Fruit fly (Drosophila melanogaster) whole organism, embryonic: ENCODE results near the gene CG14696.
A peak's percentile ranks its signal among the peaks of the same experiment; 100 is the strongest.

Experiments used
- Ada2b ChIP-seq: fragments of 200-800 bp; sonication (Bioruptor generic); IDR thresholded peaks from 2 replicates; pipeline ENCODE4 v1.3.6; 2022; ENCODE audit warnings: missing biosample characterization, missing genetic modification characterization
- Aef1 ChIP-seq: fragments of 200-800 bp; sonication (Bioruptor generic); IDR thresholded peaks from 3 replicates; pipeline ENCODE4 v1.3.6; 2022; ENCODE audit warnings: missing biosample characterization, missing genetic modification characterization
- CG11456 ChIP-seq: fragments of 200-800 bp; sonication (Bioruptor generic); IDR thresholded peaks from 3 replicates; pipeline ENCODE4 v1.3.6; 2022; ENCODE audit warnings: missing biosample characterization, missing genetic modification characterization
- CG12155 ChIP-seq: fragments of 200-800 bp; sonication (Bioruptor generic); optimal IDR thresholded peaks from 3 replicates; lab custom pipeline; 2016; ENCODE audit warnings: missing biosample characterization, missing genetic modification characterization
- CG12219 ChIP-seq: fragments of 200-800 bp; sonication (Bioruptor generic); optimal IDR thresholded peaks from 3 replicates; lab custom pipeline; 2018; ENCODE audit warnings: missing biosample characterization, mild to moderate bottlenecking, missing genetic modification characterization
- CG12942 ChIP-seq: fragments of 200-800 bp; sonication (Bioruptor generic); optimal IDR thresholded peaks from 3 replicates; lab custom pipeline; 2016; ENCODE audit warnings: missing biosample characterization, missing genetic modification characterization
- CG13624 ChIP-seq: fragments of 200-800 bp; sonication (Bioruptor generic); optimal IDR thresholded peaks from 2 replicates; lab custom pipeline; 2016; ENCODE audit warnings: missing biosample characterization, missing genetic modification characterization
- CG13775 ChIP-seq: fragments of 200-800 bp; sonication (Bioruptor generic); optimal IDR thresholded peaks from 3 replicates; lab custom pipeline; 2017; ENCODE audit warnings: missing biosample characterization, mild to moderate bottlenecking, missing genetic modification characterization
- CG13894 ChIP-seq: fragments of 200-800 bp; sonication (Bioruptor generic); optimal IDR thresholded peaks from 3 replicates; lab custom pipeline; 2018; ENCODE audit warnings: missing biosample characterization, mild to moderate bottlenecking, missing genetic modification characterization, moderate library complexity
- CG15073 ChIP-seq: fragments of 200-800 bp; sonication (Bioruptor generic); optimal IDR thresholded peaks from 2 replicates; lab custom pipeline; 2016; ENCODE audit warnings: missing biosample characterization, missing genetic modification characterization
- CG18764 ChIP-seq: fragments of 200-800 bp; sonication (Bioruptor generic); optimal IDR thresholded peaks from 3 replicates; lab custom pipeline; 2016; ENCODE audit warnings: missing biosample characterization, missing genetic modification characterization
- CG32767 ChIP-seq: fragments of 200-800 bp; sonication (Bioruptor generic); IDR thresholded peaks from 2 replicates; pipeline ENCODE4 v1.3.6; 2022; ENCODE audit warnings: missing biosample characterization, missing genetic modification characterization
- CG6765 ChIP-seq: fragments of 200-800 bp; sonication (Bioruptor generic); optimal IDR thresholded peaks from 3 replicates; lab custom pipeline; 2017; ENCODE audit warnings: missing biosample characterization, mild to moderate bottlenecking, missing genetic modification characterization
- CG6791 ChIP-seq: fragments of 200-800 bp; sonication (Bioruptor generic); IDR thresholded peaks from 3 replicates; pipeline ENCODE4 v1.3.6; 2022; ENCODE audit warnings: missing biosample characterization, missing genetic modification characterization; ENCODE audit not compliant: partially characterized antibody
- CG7928 ChIP-seq: fragments of 200-800 bp; sonication (Bioruptor generic); optimal IDR thresholded peaks from 2 replicates; lab custom pipeline; 2017; ENCODE audit warnings: missing biosample characterization, mild to moderate bottlenecking, missing genetic modification characterization
- CG8359 ChIP-seq: fragments of 200-800 bp; sonication (Bioruptor generic); optimal IDR thresholded peaks from 2 replicates; lab custom pipeline; 2017; ENCODE audit warnings: missing biosample characterization, mild to moderate bottlenecking, missing genetic modification characterization, borderline replicate concordance
- CG8944 ChIP-seq: fragments of 200-800 bp; sonication (Bioruptor generic); optimal IDR thresholded peaks from 3 replicates; lab custom pipeline; 2016; ENCODE audit warnings: missing biosample characterization, missing genetic modification characterization
- Hmx ChIP-seq: fragments of 200-800 bp; sonication (Bioruptor generic); optimal IDR thresholded peaks from 2 replicates; lab custom pipeline; 2016; ENCODE audit warnings: missing biosample characterization, missing genetic modification characterization
- Lim3 ChIP-seq: fragments of 200-800 bp; sonication (Bioruptor generic); IDR thresholded peaks from 2 replicates; pipeline ENCODE4 v1.3.6; 2022; ENCODE audit warnings: missing biosample characterization, missing genetic modification characterization
- NFAT ChIP-seq: fragments of 200-800 bp; sonication (Bioruptor generic); IDR thresholded peaks from 2 replicates; pipeline ENCODE4 v1.3.6; 2022; ENCODE audit warnings: missing biosample characterization, missing genetic modification characterization
- PHDP ChIP-seq: fragments of 200-800 bp; sonication (Bioruptor generic); optimal IDR thresholded peaks from 3 replicates; lab custom pipeline; 2018; ENCODE audit warnings: missing biosample characterization, mild to moderate bottlenecking, missing genetic modification characterization, moderate library complexity
- Pdp1 ChIP-seq, 2 experiments: fragments of 200-800 bp; sonication (Bioruptor generic); optimal IDR thresholded peaks; 3 replicates each; lab custom pipeline; 2016; ENCODE audit warnings: missing biosample characterization in 2 of 2, missing genetic modification characterization in 2 of 2, mild to moderate bottlenecking in 1 of 2, moderate library complexity in 1 of 2
- Rx ChIP-seq: fragments of 200-800 bp; sonication (Bioruptor generic); IDR thresholded peaks from 2 replicates; pipeline ENCODE4 v1.3.6; 2022; ENCODE audit warnings: missing biosample characterization, missing genetic modification characterization
- Six4 ChIP-seq: fragments of 200-800 bp; sonication (Bioruptor generic); optimal IDR thresholded peaks from 2 replicates; lab custom pipeline; 2016; ENCODE audit warnings: missing biosample characterization, missing genetic modification characterization
- Stat92E ChIP-seq, 3 experiments: fragments of >200 bp in 2 of 3; fragments of 200-800 bp in 1 of 3; sonication (Bioruptor generic) in 1 of 3; optimal IDR thresholded peaks; 2 replicates each; lab custom pipeline; 2017 to 2019; ENCODE audit warnings: missing biosample characterization in 3 of 3, missing genetic modification characterization in 3 of 3, mild to moderate bottlenecking in 1 of 3, moderate library complexity in 1 of 3
- Taf1 ChIP-seq: fragments of 200-800 bp; sonication (Bioruptor generic); IDR thresholded peaks from 2 replicates; pipeline ENCODE4 v1.3.6; 2022; ENCODE audit warnings: missing biosample characterization, missing genetic modification characterization
- Trl ChIP-seq, 3 experiments: fragments of >200 bp in 2 of 3; fragments of 200-800 bp in 1 of 3; sonication (Bioruptor generic) in 1 of 3; optimal IDR thresholded peaks; 2 replicates in 1 of 3; 3 replicates in 2 of 3; lab custom pipeline; 2016 to 2017; ENCODE audit warnings: missing biosample characterization in 1 of 3, missing genetic modification characterization in 1 of 3
- bigmax ChIP-seq: fragments of 200-800 bp; sonication (Bioruptor generic); optimal IDR thresholded peaks from 2 replicates; lab custom pipeline; 2018; ENCODE audit warnings: missing biosample characterization, mild to moderate bottlenecking, missing genetic modification characterization
- cas ChIP-seq: fragments of 200-800 bp; sonication (Bioruptor generic); IDR thresholded peaks from 2 replicates; pipeline ENCODE4 v1.3.6; 2022; ENCODE audit warnings: missing biosample characterization, missing genetic modification characterization
- cg ChIP-seq: fragments of 200-800 bp; sonication (Bioruptor generic); optimal IDR thresholded peaks from 3 replicates; lab custom pipeline; 2019; ENCODE audit warnings: missing biosample characterization, mild to moderate bottlenecking, missing genetic modification characterization, moderate library complexity
- dati ChIP-seq: fragments of 200-800 bp; sonication (Bioruptor generic); IDR thresholded peaks from 2 replicates; pipeline ENCODE4 v1.3.6; 2022; ENCODE audit warnings: missing biosample characterization, missing genetic modification characterization
- dmrt99B ChIP-seq: fragments of 200-800 bp; sonication (Bioruptor generic); optimal IDR thresholded peaks from 2 replicates; lab custom pipeline; 2018; ENCODE audit warnings: missing biosample characterization, mild to moderate bottlenecking, missing genetic modification characterization, moderate library complexity
- ind ChIP-seq: fragments of 200-800 bp; sonication (Bioruptor generic); optimal IDR thresholded peaks from 3 replicates; lab custom pipeline; 2016; ENCODE audit warnings: missing biosample characterization, missing genetic modification characterization
- inv ChIP-seq: fragments of 200-800 bp; sonication (Bioruptor generic); IDR thresholded peaks from 2 replicates; pipeline ENCODE4 v1.3.6; 2022; ENCODE audit warnings: missing biosample characterization, missing genetic modification characterization; ENCODE audit not compliant: partially characterized antibody
- lilli ChIP-seq: fragments of 200-800 bp; sonication (Bioruptor generic); optimal IDR thresholded peaks from 3 replicates; lab custom pipeline; 2016; ENCODE audit warnings: missing biosample characterization, missing genetic modification characterization
- nmo ChIP-seq: fragments of 200-800 bp; sonication (Bioruptor generic); optimal IDR thresholded peaks from 2 replicates; lab custom pipeline; 2018; ENCODE audit warnings: missing biosample characterization, mild to moderate bottlenecking, missing genetic modification characterization, moderate library complexity
- oc ChIP-seq: fragments of 200-800 bp; sonication (Bioruptor generic); optimal IDR thresholded peaks from 2 replicates; lab custom pipeline; 2018; ENCODE audit warnings: missing biosample characterization, mild to moderate bottlenecking, missing genetic modification characterization, moderate library complexity
- pb ChIP-seq: fragments of 200-800 bp; sonication (Bioruptor generic); optimal IDR thresholded peaks from 3 replicates; lab custom pipeline; 2016; ENCODE audit warnings: missing biosample characterization, missing genetic modification characterization
- pho ChIP-seq: fragments of 200-800 bp; sonication (Bioruptor generic); optimal IDR thresholded peaks from 2 replicates; lab custom pipeline; 2016; ENCODE audit warnings: missing biosample characterization, missing genetic modification characterization
- ro ChIP-seq: fragments of 200-800 bp; sonication (Bioruptor generic); IDR thresholded peaks from 2 replicates; pipeline ENCODE4 v1.3.6; 2022; ENCODE audit warnings: missing biosample characterization, missing genetic modification characterization
- salm ChIP-seq: fragments of 200-800 bp; sonication (Bioruptor generic); optimal IDR thresholded peaks from 2 replicates; lab custom pipeline; 2018; ENCODE audit warnings: missing biosample characterization, mild to moderate bottlenecking, missing genetic modification characterization
- sc ChIP-seq, 3 experiments: fragments of >200 bp in 2 of 3; fragments of 200-800 bp in 1 of 3; sonication (Bioruptor generic) in 1 of 3; optimal IDR thresholded peaks; 2 replicates in 2 of 3; 3 replicates in 1 of 3; lab custom pipeline; 2017; ENCODE audit warnings: mild to moderate bottlenecking in 1 of 3, missing biosample characterization in 1 of 3, missing genetic modification characterization in 1 of 3, missing genetic modification reagents in 1 of 3
- slp2 ChIP-seq: fragments of 200-800 bp; sonication (Bioruptor generic); optimal IDR thresholded peaks from 2 replicates; lab custom pipeline; 2016; ENCODE audit warnings: missing biosample characterization, missing genetic modification characterization
- tgo ChIP-seq: fragments of 200-800 bp; sonication (Bioruptor generic); IDR thresholded peaks from 3 replicates; pipeline ENCODE4 v1.3.6; 2022; ENCODE audit warnings: missing biosample characterization, missing genetic modification characterization
- usp ChIP-seq: fragments of >200 bp; optimal IDR thresholded peaks from 2 replicates; lab custom pipeline; 2017; ENCODE audit warnings: missing biosample characterization, missing genetic modification characterization
- vfl ChIP-seq: fragments of 200-800 bp; sonication (Bioruptor generic); optimal IDR thresholded peaks from 2 replicates; lab custom pipeline; 2016; ENCODE audit warnings: missing biosample characterization, missing genetic modification characterization
- vnd ChIP-seq: fragments of 200-800 bp; sonication (Bioruptor generic); IDR thresholded peaks from 3 replicates; pipeline ENCODE4 v1.3.6; 2022; ENCODE audit warnings: missing biosample characterization, missing genetic modification characterization; ENCODE audit not compliant: partially characterized antibody

CG14696 gene

DNA sequence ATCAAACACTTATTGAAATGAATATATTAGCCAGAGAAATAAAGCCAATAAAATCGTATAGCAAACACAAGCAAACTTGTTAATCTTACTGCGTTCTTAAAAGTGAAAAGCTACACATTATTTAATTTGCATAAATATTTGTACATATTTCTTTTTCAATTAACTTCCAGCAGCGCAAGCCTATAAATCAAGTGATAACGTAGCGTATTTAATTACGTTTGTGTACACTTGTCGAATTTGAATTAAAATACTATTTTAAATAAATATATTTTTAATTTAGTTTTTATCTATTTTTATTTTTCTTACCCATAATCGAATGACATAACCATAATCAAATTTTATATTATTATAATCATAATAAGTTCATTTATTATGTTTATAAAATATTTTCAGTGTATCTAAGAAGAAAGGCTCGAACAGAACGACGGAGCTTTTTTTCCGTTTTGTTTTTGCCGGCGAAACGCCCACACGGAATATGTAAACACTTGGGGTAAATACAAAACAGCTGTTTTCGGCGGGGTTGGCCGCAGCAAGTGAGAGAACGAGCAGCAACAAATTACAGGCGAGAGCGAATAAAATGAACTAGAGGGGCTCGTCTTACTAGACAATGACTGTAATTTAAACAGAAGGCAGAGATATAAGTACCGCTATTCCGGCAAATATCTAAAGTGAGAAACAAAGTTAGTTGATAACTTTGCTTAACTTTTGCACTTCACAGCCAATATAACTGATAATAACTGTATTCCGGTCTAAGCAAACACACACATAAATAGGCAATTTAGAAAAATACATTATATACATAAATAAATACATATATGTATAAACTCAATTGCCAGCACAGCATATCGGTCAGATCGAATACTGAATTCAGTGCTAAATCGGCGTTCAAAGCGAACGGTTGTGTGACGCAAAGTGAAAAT lies 9.0 kb downstream of the CG14696 start, which contains the start of gene Sodh2 (continued):
- peak; percentile 47 for TF ChIP-seq CG15073 (GFP tag; lab: Kevin White, UChicago)
- TF ChIP-seq Rx (GFP tag; lab: Robert Waterston, UW), result no peak
- TF ChIP-seq tgo (GFP tag; lab: Robert Waterston, UW), result peak; percentile 54; the same call in 1 of the 3 replicates
- no peak for TF ChIP-seq vnd (GFP tag; lab: Robert Waterston, UW)
- TF ChIP-seq bigmax (GFP tag; lab: Kevin White, UChicago), result peak; percentile 13
- peak; percentile 61 for TF ChIP-seq ind (GFP tag; lab: Kevin White, UChicago)
- TF ChIP-seq Taf1 (GFP tag; lab: Robert Waterston, UW), result peak; percentile 64; the same call in 1 of the 2 replicates
- peak; percentile 30 to 59 for TF ChIP-seq Pdp1 (GFP tag; optimal IDR thresholded peaks at IDR 0.05; lab: Kevin White, UChicago)
- 0 out of 2 replicates have a peak, but pooled peaks have one; percentile 9 for TF ChIP-seq cas
- peak; percentile 72 for TF ChIP-seq CG13894 (tag; lab: Kevin White, UChicago)
- TF ChIP-seq CG6791 (GFP tag; lab: Robert Waterston, UW), result no peak
- TF ChIP-seq nmo, result peak; percentile 61
- TF ChIP-seq CG12942 (GFP tag; lab: Kevin White, UChicago), result peak; percentile 32
- TF ChIP-seq CG12155 (GFP tag; lab: Kevin White, UChicago), result peak; percentile 59
- no peak for TF ChIP-seq usp (GFP tag; lab: Kevin White, UChicago)
- TF ChIP-seq lilli (GFP tag; lab: Kevin White, UChicago), result peak; percentile 83
- peak; percentile 40 for TF ChIP-seq CG8359
- peak; percentile 50 for TF ChIP-seq CG12219 (GFP tag; lab: Kevin White, UChicago)
- peak; percentile 79 for TF ChIP-seq PHDP (tag; lab: Kevin White, UChicago)
- TF ChIP-seq dati (GFP tag; lab: Robert Waterston, UW), result 0 out of 2 replicates have a peak, but pooled peaks have one; percentile 34
- peak; percentile 42 for TF ChIP-seq oc (tag; lab: Kevin White, UChicago)
- peak; percentile 58 for TF ChIP-seq salm (tag; lab: Kevin White, UChicago)
- no peak for TF ChIP-seq Hmx (GFP tag; lab: Kevin White, UChicago)
- 0 out of 2 replicates have a peak, but pooled peaks have one; percentile 36 for TF ChIP-seq CG32767
- peak in 1 of 2 experiments; percentile 28 for TF ChIP-seq Trl (optimal IDR thresholded peaks at IDR 0.05; lab: Kevin White, UChicago)
- peak; percentile 25 for TF ChIP-seq Trl (GFP tag; optimal IDR thresholded peaks at IDR 0.05; lab: Kevin White, UChicago)
- TF ChIP-seq CG13775, result peak; percentile 63
- TF ChIP-seq ro (GFP tag; lab: Robert Waterston, UW), result no peak
- peak; percentile 14 for TF ChIP-seq cg (GFP tag; lab: Kevin White, UChicago)
- peak; percentile 52 for TF ChIP-seq CG7928 (GFP tag; lab: Kevin White, UChicago)
- TF ChIP-seq CG13624 (GFP tag; lab: Kevin White, UChicago), result peak; percentile 37
- TF ChIP-seq slp2 (GFP tag; lab: Kevin White, UChicago), result peak; percentile 27
- peak; percentile 61 for TF ChIP-seq CG18764 (GFP tag; lab: Kevin White, UChicago)
- no peak for TF ChIP-seq sc (optimal IDR thresholded peaks at IDR 0.05; lab: Kevin White, UChicago)
- no peak for TF ChIP-seq sc (GFP tag; optimal IDR thresholded peaks at IDR 0.05; lab: Kevin White, UChicago)
- TF ChIP-seq vfl, result peak; percentile 81
- TF ChIP-seq Stat92E (GFP tag; optimal IDR thresholded peaks at IDR 0.05; lab: Kevin White, UChicago), result no peak
- TF ChIP-seq pb (GFP tag; lab: Kevin White, UChicago), result peak; percentile 19
- TF ChIP-seq NFAT (GFP tag; lab: Robert Waterston, UW), result peak; percentile 83
- peak; percentile 68 for TF ChIP-seq Aef1 (GFP tag; lab: Robert Waterston, UW)
- TF ChIP-seq CG6765, result peak; percentile 86
- TF ChIP-seq CG11456 (GFP tag; lab: Robert Waterston, UW), result peak; percentile 66; the same call in 2 of the 3 replicates
- peak; percentile 70 for TF ChIP-seq Ada2b (GFP tag; lab: Robert Waterston, UW)
- peak; percentile 34 for TF ChIP-seq Six4
- peak; percentile 79 for TF ChIP-seq dmrt99B (tag; lab: Kevin White, UChicago)
- peak; percentile 53 for TF ChIP-seq CG8944 (GFP tag; lab: Kevin White, UChicago)
- TF ChIP-seq inv (GFP tag; lab: Robert Waterston, UW), result no peak
- TF ChIP-seq pho, result peak; percentile 59
- no peak for TF ChIP-seq Lim3 (GFP tag; lab: Robert Waterston, UW)
